Worm (Caenorhabditis elegans) whole organism, L1 larva: Measurements from ENCODE around the gene R08E5.1.

Source experiments
- C04F5.9 ChIP-seq: sonication (generic microtip); optimal IDR thresholded peaks from 2 replicates; lab custom pipeline; 2016; ENCODE audit warnings: missing genetic modification characterization, missing compliant biosample characterization
- C34B4.2 ChIP-seq: sonication (generic microtip); optimal IDR thresholded peaks from 2 replicates; lab custom pipeline; 2017; ENCODE audit warnings: mild to moderate bottlenecking, missing genetic modification characterization, missing compliant biosample characterization
- F16B12.6 ChIP-seq: fragments of 150-350 bp; optimal IDR thresholded peaks from 2 replicates; lab custom pipeline; 2014; ENCODE audit warnings: missing biosample characterization, missing genetic modification characterization
- Y116A8C.19 ChIP-seq: sonication (generic microtip); optimal IDR thresholded peaks from 2 replicates; lab custom pipeline; 2016; ENCODE audit warnings: missing compliant biosample characterization, missing genetic modification characterization, borderline replicate concordance
- ceh-63 ChIP-seq: fragments of 200-800 bp; sonication (Bioruptor generic); optimal IDR thresholded peaks from 2 replicates; lab custom pipeline; 2018; ENCODE audit warnings: mild to moderate bottlenecking, missing genetic modification characterization, missing compliant biosample characterization
- ceh-8 ChIP-seq: fragments of 200-800 bp; sonication (Bioruptor generic); optimal IDR thresholded peaks from 2 replicates; lab custom pipeline; 2018; ENCODE audit warnings: mild to moderate bottlenecking, missing genetic modification characterization, moderate library complexity, missing compliant biosample characterization
- ceh-82 ChIP-seq, 3 experiments: fragments of 150-350 bp in 1 of 3; sonication (generic microtip) in 2 of 3; optimal IDR thresholded peaks; 2 replicates each; lab custom pipeline; 2014 to 2017; ENCODE audit warnings: missing biosample characterization in 3 of 3, missing genetic modification characterization in 3 of 3
- ceh-88 ChIP-seq: fragments of 200-800 bp; sonication (Bioruptor generic); IDR thresholded peaks from 2 replicates; pipeline ENCODE4 v1.3.6; 2022; ENCODE audit warnings: missing genetic modification characterization, missing compliant biosample characterization
- ceh-90 ChIP-seq: sonication (generic microtip); optimal IDR thresholded peaks from 2 replicates; lab custom pipeline; 2016; ENCODE audit warnings: missing genetic modification characterization, missing compliant biosample characterization
- ces-1 ChIP-seq: fragments of 150-350 bp; optimal IDR thresholded peaks from 2 replicates; lab custom pipeline; 2014; ENCODE audit warnings: missing biosample characterization, missing genetic modification reagents, missing genetic modification characterization
- dpl-1 ChIP-seq, 3 experiments: fragments of 150-350 bp in 2 of 3; sonication (generic microtip) in 1 of 3; optimal IDR thresholded peaks; 2 replicates each; lab custom pipeline; 2014 to 2017; ENCODE audit warnings: missing biosample characterization in 3 of 3, missing genetic modification characterization in 3 of 3, missing genetic modification reagents in 3 of 3
- efl-1 ChIP-seq, 4 experiments: fragments of 150-350 bp; optimal IDR thresholded peaks in 3 of 4; peaks in 1 of 4; 1 replicate in 1 of 4; 2 replicates in 3 of 4; lab custom pipeline; 2014; ENCODE audit warnings: missing biosample characterization in 2 of 4, missing genetic modification characterization in 2 of 4, missing genetic modification reagents in 2 of 4
- efl-3 ChIP-seq: fragments of 200-800 bp; sonication (Bioruptor generic); optimal IDR thresholded peaks from 2 replicates; lab custom pipeline; 2018; ENCODE audit warnings: mild to moderate bottlenecking, missing genetic modification characterization, missing compliant biosample characterization
- egl-27 ChIP-seq, 2 experiments: fragments of 150-350 bp in 1 of 2; sonication (generic microtip); optimal IDR thresholded peaks; 3 replicates each; lab custom pipeline; 2017 to 2018; ENCODE audit warnings: missing biosample characterization in 2 of 2, missing genetic modification characterization in 2 of 2, missing genetic modification reagents in 2 of 2
- elt-3 ChIP-seq, 6 experiments: fragments of 150-350 bp in 1 of 6; sonication (generic microtip); optimal IDR thresholded peaks; 2 replicates each; lab custom pipeline; 2017 to 2018; ENCODE audit warnings: missing biosample characterization in 6 of 6, missing genetic modification characterization in 6 of 6, inconsistent platforms in 1 of 6
- ets-5 ChIP-seq: fragments of 200-800 bp; sonication (Bioruptor generic); IDR thresholded peaks from 2 replicates; pipeline ENCODE4 v1.3.6; 2022; ENCODE audit warnings: missing genetic modification characterization, missing compliant biosample characterization
- fkh-10 ChIP-seq: sonication (generic microtip); optimal IDR thresholded peaks from 2 replicates; lab custom pipeline; 2017; ENCODE audit warnings: missing biosample characterization, missing genetic modification reagents, missing genetic modification characterization
- hlh-4 ChIP-seq: sonication (generic microtip); optimal IDR thresholded peaks from 2 replicates; lab custom pipeline; 2016; ENCODE audit warnings: mild to moderate bottlenecking, missing genetic modification characterization, missing compliant biosample characterization
- hpl-2 ChIP-seq: fragments of 150-350 bp; optimal IDR thresholded peaks from 2 replicates; lab custom pipeline; 2014; ENCODE audit warnings: missing biosample characterization, missing genetic modification reagents, missing genetic modification characterization
- irx-1 ChIP-seq: sonication (generic microtip); optimal IDR thresholded peaks from 2 replicates; lab custom pipeline; 2016; ENCODE audit warnings: missing genetic modification characterization, missing compliant biosample characterization
- jun-1 ChIP-seq: fragments of 150-350 bp; optimal IDR thresholded peaks from 2 replicates; lab custom pipeline; 2014; ENCODE audit warnings: missing biosample characterization, missing genetic modification reagents, missing genetic modification characterization
- lin-13 ChIP-seq: fragments of 150-350 bp; optimal IDR thresholded peaks from 2 replicates; lab custom pipeline; 2014; ENCODE audit warnings: missing biosample characterization, missing genetic modification reagents, missing genetic modification characterization
- lin-14 ChIP-seq: fragments of 200-800 bp; sonication (Bioruptor generic); optimal IDR thresholded peaks from 2 replicates; lab custom pipeline; 2018; ENCODE audit warnings: mild to moderate bottlenecking, missing genetic modification characterization, moderate library complexity, missing compliant biosample characterization
- lin-35 ChIP-seq, 2 experiments: fragments of 150-350 bp; optimal IDR thresholded peaks; 2 replicates each; lab custom pipeline; 2014; ENCODE audit warnings: missing biosample characterization in 2 of 2, missing genetic modification characterization in 2 of 2, missing genetic modification reagents in 2 of 2
- lin-39 ChIP-seq: fragments of 150-350 bp; optimal IDR thresholded peaks from 2 replicates; lab custom pipeline; 2014; ENCODE audit warnings: missing biosample characterization, missing genetic modification reagents, missing genetic modification characterization
- lsy-2 ChIP-seq, 2 experiments: fragments of 150-350 bp; optimal IDR thresholded peaks; 2 replicates each; lab custom pipeline; 2014; ENCODE audit warnings: missing biosample characterization in 2 of 2, missing genetic modification characterization in 2 of 2
- mdl-1 ChIP-seq, 2 experiments: fragments of 150-350 bp; optimal IDR thresholded peaks; 2 replicates each; lab custom pipeline; 2014 to 2017; ENCODE audit warnings: missing biosample characterization in 2 of 2, missing genetic modification characterization in 2 of 2, inconsistent platforms in 1 of 2
- mef-2 ChIP-seq: fragments of 150-350 bp; optimal IDR thresholded peaks from 2 replicates; lab custom pipeline; 2014; ENCODE audit warnings: missing biosample characterization, missing genetic modification characterization
- mep-1 ChIP-seq: fragments of 150-350 bp; optimal IDR thresholded peaks from 2 replicates; lab custom pipeline; 2014; ENCODE audit warnings: missing biosample characterization, missing genetic modification characterization
- nhr-12 ChIP-seq: sonication (generic microtip); optimal IDR thresholded peaks from 2 replicates; lab custom pipeline; 2017; ENCODE audit warnings: missing biosample characterization, missing genetic modification characterization
- nhr-19 ChIP-seq: fragments of 200-800 bp; sonication (Bioruptor generic); conservative IDR thresholded peaks from 2 replicates; pipeline ENCODE4 v1.3.6; 2022; ENCODE audit warnings: missing genetic modification characterization, missing compliant biosample characterization
- nhr-20 ChIP-seq: sonication (generic microtip); optimal IDR thresholded peaks from 2 replicates; lab custom pipeline; 2016; ENCODE audit warnings: mild to moderate bottlenecking, missing genetic modification characterization, missing compliant biosample characterization
- nhr-47 ChIP-seq: sonication (generic microtip); optimal IDR thresholded peaks from 2 replicates; lab custom pipeline; 2016; ENCODE audit warnings: mild to moderate bottlenecking, missing genetic modification characterization, moderate library complexity, missing compliant biosample characterization
- nhr-77 ChIP-seq: fragments of 150-350 bp; optimal IDR thresholded peaks from 2 replicates; lab custom pipeline; 2014; ENCODE audit warnings: missing biosample characterization, missing genetic modification characterization
- nhr-85 ChIP-seq: sonication (generic microtip); peaks from one replicate; lab custom pipeline; 2016; ENCODE audit warnings: missing genetic modification characterization, inconsistent platforms, missing compliant biosample characterization
- nhr-90 ChIP-seq: sonication (generic microtip); optimal IDR thresholded peaks from 2 replicates; lab custom pipeline; 2016; ENCODE audit warnings: mild to moderate bottlenecking, missing genetic modification characterization, missing compliant biosample characterization; ENCODE audit not compliant: poor library complexity
- pax-3 ChIP-seq: fragments of 200-800 bp; sonication (Bioruptor generic); optimal IDR thresholded peaks from 2 replicates; lab custom pipeline; 2018; ENCODE audit warnings: mild to moderate bottlenecking, missing genetic modification characterization, moderate library complexity, missing compliant biosample characterization
- pqm-1 ChIP-seq: sonication (generic microtip); optimal IDR thresholded peaks from 3 replicates; lab custom pipeline; 2017; ENCODE audit warnings: missing biosample characterization, missing genetic modification characterization
- rnt-1 ChIP-seq: sonication (generic microtip); optimal IDR thresholded peaks from 2 replicates; lab custom pipeline; 2016; ENCODE audit warnings: mild to moderate bottlenecking, missing genetic modification characterization, moderate library complexity, missing compliant biosample characterization
- skn-1 ChIP-seq: fragments of 150-350 bp; optimal IDR thresholded peaks from 2 replicates; lab custom pipeline; 2014; ENCODE audit warnings: missing biosample characterization, missing genetic modification characterization
- snpc-4 ChIP-seq: fragments of 150-350 bp; optimal IDR thresholded peaks from 2 replicates; lab custom pipeline; 2014; ENCODE audit warnings: missing biosample characterization, missing genetic modification characterization
- sptf-1 ChIP-seq: fragments of 150-350 bp; optimal IDR thresholded peaks from 2 replicates; lab custom pipeline; 2014; ENCODE audit warnings: missing biosample characterization, missing genetic modification characterization
- swsn-7 ChIP-seq: sonication (generic microtip); optimal IDR thresholded peaks from 2 replicates; lab custom pipeline; 2016; ENCODE audit warnings: missing genetic modification characterization, missing compliant biosample characterization
- tbx-2 ChIP-seq: sonication (generic microtip); optimal IDR thresholded peaks from 2 replicates; lab custom pipeline; 2016; ENCODE audit warnings: missing genetic modification characterization, missing compliant biosample characterization
- unc-30 ChIP-seq: sonication (generic microtip); optimal IDR thresholded peaks from 2 replicates; lab custom pipeline; 2017; ENCODE audit warnings: missing biosample characterization, missing genetic modification characterization
- unc-86 ChIP-seq: sonication (generic microtip); optimal IDR thresholded peaks from 2 replicates; lab custom pipeline; 2016; ENCODE audit warnings: missing genetic modification characterization, missing compliant biosample characterization
- unc-98 ChIP-seq: fragments of 200-800 bp; sonication (Bioruptor generic); IDR thresholded peaks from 2 replicates; pipeline ENCODE4 v1.3.6; 2022; ENCODE audit warnings: missing genetic modification characterization, missing compliant biosample characterization
- xbp-1 ChIP-seq: sonication (generic microtip); optimal IDR thresholded peaks from 2 replicates; lab custom pipeline; 2016; ENCODE audit warnings: missing genetic modification characterization, missing compliant biosample characterization
- zip-4 ChIP-seq: fragments of 200-800 bp; sonication (Bioruptor generic); optimal IDR thresholded peaks from 2 replicates; lab custom pipeline; 2018; ENCODE audit warnings: mild to moderate bottlenecking, missing genetic modification characterization, moderate library complexity, missing compliant biosample characterization

Gene R08E5.1

ce11 chrV:3759419-3759915 lies 11.9 kb downstream of the R08E5.1 start, which contains the start of gene chk-1 (continued):
- TF ChIP-seq Y116A8C.19 (tag; lab: Kevin White, UChicago) (no peak), mdl-1 (tag; optimal IDR thresholded peaks at IDR 0.05; lab: Kevin White, UChicago) (peak in 1 of 2 experiments; percentile 60), swsn-7 (peak; percentile 71), lin-14 (GFP tag; lab: Kevin White, UChicago) (peak; percentile 86), lin-39 (tag; lab: Kevin White, UChicago) (peak; percentile 40), efl-3 (no peak), efl-1 (optimal IDR thresholded peaks at IDR 0.05; lab: Kevin White, UChicago) (peak; percentile 61 to 94), efl-1 (GFP tag; optimal IDR thresholded peaks at IDR 0.05 in 1 of 2; lab: Kevin White, UChicago) (peak; percentile 94 to 99), nhr-20 (tag; lab: Kevin White, UChicago) (peak; percentile 69), nhr-77 (tag; lab: Kevin White, UChicago) (peak; percentile 22), jun-1 (tag; lab: Kevin White, UChicago) (peak; percentile 6), ceh-63 (GFP tag; lab: Kevin White, UChicago) (no peak), lin-35 (GFP tag; optimal IDR thresholded peaks at IDR 0.05; lab: Kevin White, UChicago) (peak; percentile 91 to 96), snpc-4 (tag; lab: Kevin White, UChicago) (peak; percentile 58), F16B12.6 (tag; lab: Kevin White, UChicago) (peak; percentile 43), dpl-1 (GFP tag; optimal IDR thresholded peaks at IDR 0.05; lab: Kevin White, UChicago) (peak; percentile 92 to 96 (median 94)), pax-3 (no peak), nhr-19 (GFP tag; lab: Robert Waterston, UW) (peak; percentile 60), sptf-1 (no peak), elt-3 (tag; optimal IDR thresholded peaks at IDR 0.05; lab: Kevin White, UChicago) (peak in 3 of 6 experiments; percentile 15 to 70 (median 28)), hlh-4 (tag; lab: Kevin White, UChicago) (no peak), skn-1 (tag; lab: Kevin White, UChicago) (peak; percentile 88), egl-27 (tag; optimal IDR thresholded peaks at IDR 0.05; lab: Kevin White, UChicago) (no peak), mef-2 (tag; lab: Kevin White, UChicago) (peak; percentile 13), ces-1 (GFP tag; lab: Kevin White, UChicago) (no peak), ceh-8 (peak; percentile 16), irx-1 (tag; lab: Kevin White, UChicago) (peak; percentile 21), fkh-10 (GFP tag; lab: Kevin White, UChicago) (peak; percentile 12), nhr-90 (tag; lab: Kevin White, UChicago) (peak; percentile 48), zip-4 (no peak), ets-5 (GFP tag; lab: Robert Waterston, UW) (no peak), unc-86 (tag; lab: Kevin White, UChicago) (peak; percentile 26), C04F5.9 (tag; lab: Kevin White, UChicago) (no peak), lin-13 (GFP tag; lab: Kevin White, UChicago) (peak; percentile 32), rnt-1 (tag; lab: Kevin White, UChicago) (peak; percentile 82), ceh-82 (tag; optimal IDR thresholded peaks at IDR 0.05; lab: Kevin White, UChicago) (peak; percentile 55 to 59 (median 57)), ceh-88 (GFP tag; lab: Robert Waterston, UW) (no peak), nhr-12 (tag; lab: Kevin White, UChicago) (no peak), mep-1 (tag; lab: Kevin White, UChicago) (peak; percentile 87), xbp-1 (tag; lab: Kevin White, UChicago) (peak; percentile 67)
- TF ChIP-seq, all 84 proteins: peak for 43

- TF ChIP-seq tbx-2: peak; percentile 39
- peak; percentile 8 for TF ChIP-seq irx-1 (tag; lab: Kevin White, UChicago)
- no peak for TF ChIP-seq unc-98 (GFP tag; lab: Robert Waterston, UW)
- TF ChIP-seq nhr-85: peak; percentile 66
- no peak for TF ChIP-seq C34B4.2 (tag; lab: Kevin White, UChicago)
- TF ChIP-seq ceh-63 (GFP tag; lab: Kevin White, UChicago): no peak
- TF ChIP-seq ceh-90 (tag; lab: Kevin White, UChicago): no peak
- no peak for TF ChIP-seq ces-1 (GFP tag; lab: Kevin White, UChicago)
- TF ChIP-seq snpc-4 (tag; lab: Kevin White, UChicago): no peak
- no peak for TF ChIP-seq hpl-2 (GFP tag; lab: Kevin White, UChicago)
- no peak for TF ChIP-seq sptf-1
- peak; percentile 54 for TF ChIP-seq swsn-7
- no peak for TF ChIP-seq lin-39 (tag; lab: Kevin White, UChicago)
- peak; percentile 56 to 61 for TF ChIP-seq lin-35 (GFP tag; optimal IDR thresholded peaks at IDR 0.05; lab: Kevin White, UChicago)
- no peak for TF ChIP-seq unc-30
- TF ChIP-seq lsy-2 (tag; optimal IDR thresholded peaks at IDR 0.05; lab: Kevin White, UChicago): peak; percentile 36 to 45
- TF ChIP-seq nhr-47 (tag; lab: Kevin White, UChicago): peak; percentile 40
- TF ChIP-seq jun-1 (tag; lab: Kevin White, UChicago): no peak
- no peak for TF ChIP-seq nhr-19 (GFP tag; lab: Robert Waterston, UW)
- no peak for TF ChIP-seq fkh-10 (GFP tag; lab: Kevin White, UChicago)
- TF ChIP-seq mdl-1 (tag; optimal IDR thresholded peaks at IDR 0.05; lab: Kevin White, UChicago): peak in 1 of 2 experiments; percentile 39
- no peak for TF ChIP-seq nhr-90 (tag; lab: Kevin White, UChicago)
- TF ChIP-seq pqm-1: no peak
Measured at ce11 chrV:3756887-3757286, 14.4 kb downstream of the R08E5.1 start, which contains the start of gene gid-7. Gene gid-7 (minus strand): TSS chrV:3757074.
